Worm (Caenorhabditis elegans): Measurements from ENCODE around the gene ZK616.61.

- TF ChIP-seq ceh-63 (GFP tag; optimal IDR thresholded peaks at IDR 0.05) (no peak), nhr-76 (tag; optimal IDR thresholded peaks at IDR 0.05) (no peak), mdl-1 (tag; optimal IDR thresholded peaks at IDR 0.05) (no peak), lin-13 (GFP tag; optimal IDR thresholded peaks at IDR 0.05) (no peak), rnt-1 (tag; optimal IDR thresholded peaks at IDR 0.05) (no peak), snpc-4 (tag; optimal IDR thresholded peaks at IDR 0.05) (no peak), skn-1 (tag; optimal IDR thresholded peaks at IDR 0.05) (no peak), unc-62 (GFP tag; optimal IDR thresholded peaks at IDR 0.05) (no peak), zag-1 (tag; optimal IDR thresholded peaks at IDR 0.05) (no peak)
Observed at ce11 chrIV:5374946-5375345, 30.5 kb upstream of the ZK616.61 start.

Measured in whole organism, L1 larva.